Worm (Caenorhabditis elegans) whole organism, L4 larva: Measurements from ENCODE around the gene H05C05.2.

Experiments
- F37D6.2 ChIP-seq: sonication (generic microtip); optimal IDR thresholded peaks from 2 replicates; lab custom pipeline; 2016; ENCODE audit warnings: mild to moderate bottlenecking, missing genetic modification characterization, missing compliant biosample characterization
- F44E2.7 ChIP-seq: fragments of 200-800 bp; sonication (Bioruptor generic); IDR thresholded peaks from 2 replicates; pipeline ENCODE4 v2.1.2; 2022; ENCODE audit warnings: missing genetic modification characterization, missing compliant biosample characterization
- T20F7.1 ChIP-seq: fragments of 200-800 bp; sonication (Bioruptor generic); optimal IDR thresholded peaks from 2 replicates; lab custom pipeline; 2018; ENCODE audit warnings: mild to moderate bottlenecking, missing genetic modification characterization, missing compliant biosample characterization
- T26A8.4 ChIP-seq: fragments of 200-800 bp; sonication (Bioruptor generic); IDR thresholded peaks from 2 replicates; pipeline ENCODE4 v1.3.6; 2022; ENCODE audit warnings: missing genetic modification characterization, missing compliant biosample characterization
- Y5F2A.4 ChIP-seq: fragments of 200-800 bp; sonication (Bioruptor generic); optimal IDR thresholded peaks from 2 replicates; lab custom pipeline; 2018; ENCODE audit warnings: mild to moderate bottlenecking, missing genetic modification characterization, missing compliant biosample characterization
- ama-1 ChIP-seq: fragments of 150-350 bp; optimal IDR thresholded peaks from 2 replicates; lab custom pipeline; 2014; ENCODE audit warnings: inconsistent platforms, mixed read lengths
- ceh-28 ChIP-seq: fragments of 150-350 bp; optimal IDR thresholded peaks from 2 replicates; lab custom pipeline; 2014; ENCODE audit warnings: missing biosample characterization, missing genetic modification reagents, missing genetic modification characterization
- ceh-82 ChIP-seq: sonication (generic microtip); optimal IDR thresholded peaks from 2 replicates; lab custom pipeline; 2017; ENCODE audit warnings: missing biosample characterization, missing genetic modification characterization
- ces-1 ChIP-seq: fragments of 150-350 bp; sonication (generic microtip); optimal IDR thresholded peaks from 4 replicates; lab custom pipeline; 2014; ENCODE audit warnings: missing biosample characterization, missing genetic modification reagents, missing genetic modification characterization
- dmd-9 ChIP-seq: fragments of 200-800 bp; sonication (Bioruptor generic); IDR thresholded peaks from 2 replicates; pipeline ENCODE4 v1.3.6; 2022; ENCODE audit warnings: missing genetic modification reagents, missing genetic modification characterization, missing compliant biosample characterization
- hlh-11 ChIP-seq: fragments of 200-800 bp; sonication (Bioruptor generic); optimal IDR thresholded peaks from 2 replicates; lab custom pipeline; 2018; ENCODE audit warnings: mild to moderate bottlenecking, missing genetic modification characterization, missing compliant biosample characterization
- hlh-30 ChIP-seq: sonication (generic microtip); optimal IDR thresholded peaks from 2 replicates; lab custom pipeline; 2017; ENCODE audit warnings: antibody characterized with exemption, mild to moderate bottlenecking, missing genetic modification characterization, missing compliant biosample characterization; ENCODE audit not compliant: insufficient read depth
- lim-7 ChIP-seq: fragments of 200-800 bp; sonication (Bioruptor generic); IDR thresholded peaks from 2 replicates; pipeline ENCODE4 v1.3.6; 2022; ENCODE audit warnings: missing genetic modification characterization, missing compliant biosample characterization
- lin-13 ChIP-seq: fragments of 150-350 bp; optimal IDR thresholded peaks from 2 replicates; lab custom pipeline; 2014; ENCODE audit warnings: missing biosample characterization, missing genetic modification reagents, missing genetic modification characterization
- lin-38 ChIP-seq: fragments of 200-800 bp; sonication (Bioruptor generic); IDR thresholded peaks from 2 replicates; pipeline ENCODE4 v1.3.6; 2022; ENCODE audit warnings: missing genetic modification reagents, missing genetic modification characterization, missing compliant biosample characterization
- lin-39 ChIP-seq: fragments of 150-350 bp; optimal IDR thresholded peaks from 2 replicates; lab custom pipeline; 2014; ENCODE audit warnings: missing biosample characterization, missing genetic modification reagents, missing genetic modification characterization
- lir-3 ChIP-seq: sonication (generic microtip); optimal IDR thresholded peaks from 2 replicates; lab custom pipeline; 2016; ENCODE audit warnings: mild to moderate bottlenecking, missing genetic modification characterization, missing compliant biosample characterization
- madf-9 ChIP-seq: fragments of 200-800 bp; sonication (Bioruptor generic); conservative IDR thresholded peaks from 2 replicates; pipeline ENCODE4 v1.3.6; 2022; ENCODE audit warnings: missing genetic modification reagents, missing genetic modification characterization, missing compliant biosample characterization
- mep-1 ChIP-seq: fragments of 150-350 bp; sonication (generic microtip); optimal IDR thresholded peaks from 3 replicates; lab custom pipeline; 2014; ENCODE audit warnings: missing biosample characterization, missing genetic modification characterization
- mxl-3 ChIP-seq: fragments of 200-800 bp; sonication (Bioruptor generic); optimal IDR thresholded peaks from 2 replicates; lab custom pipeline; 2018; ENCODE audit warnings: mild to moderate bottlenecking, missing genetic modification characterization, missing compliant biosample characterization
- nhr-10 ChIP-seq: fragments of 150-350 bp; optimal IDR thresholded peaks from 2 replicates; lab custom pipeline; 2014; ENCODE audit warnings: missing biosample characterization, missing genetic modification characterization
- nhr-11 ChIP-seq: fragments of 150-350 bp; optimal IDR thresholded peaks from 2 replicates; lab custom pipeline; 2014; ENCODE audit warnings: missing biosample characterization, missing genetic modification characterization
- nhr-237 ChIP-seq: sonication (generic microtip); optimal IDR thresholded peaks from 2 replicates; lab custom pipeline; 2017; ENCODE audit warnings: missing biosample characterization, missing genetic modification characterization
- nhr-28 ChIP-seq: fragments of 150-350 bp; optimal IDR thresholded peaks from 2 replicates; lab custom pipeline; 2014; ENCODE audit warnings: missing biosample characterization, missing genetic modification characterization
- saeg-2 ChIP-seq: fragments of 200-800 bp; sonication (Bioruptor generic); IDR thresholded peaks from 2 replicates; pipeline ENCODE4 v1.3.6; 2022; ENCODE audit warnings: missing genetic modification reagents, missing genetic modification characterization, missing compliant biosample characterization
- sdz-12 ChIP-seq: fragments of 200-800 bp; sonication (Bioruptor generic); optimal IDR thresholded peaks from 2 replicates; lab custom pipeline; 2018; ENCODE audit warnings: mild to moderate bottlenecking, missing genetic modification characterization, missing compliant biosample characterization
- snpc-1.2 ChIP-seq: fragments of 200-800 bp; sonication (Bioruptor generic); IDR thresholded peaks from 2 replicates; pipeline ENCODE4 v1.3.6; 2022; ENCODE audit warnings: missing genetic modification reagents, missing genetic modification characterization, missing compliant biosample characterization
- snpc-4 ChIP-seq: fragments of 150-350 bp; optimal IDR thresholded peaks from 2 replicates; lab custom pipeline; 2014; ENCODE audit warnings: missing biosample characterization, missing genetic modification characterization
- unc-62 ChIP-seq, 3 experiments: fragments of 150-350 bp in 1 of 3; sonication (generic microtip); optimal IDR thresholded peaks in 2 of 3; peaks in 1 of 3; 1 replicate in 1 of 3; 2 replicates in 2 of 3; lab custom pipeline; 2014 to 2017; ENCODE audit warnings: missing biosample characterization in 3 of 3, missing genetic modification characterization in 3 of 3, missing genetic modification reagents in 3 of 3, missing genotype in 1 of 3
- zfp-3 ChIP-seq: fragments of 200-800 bp; sonication (Bioruptor generic); conservative IDR thresholded peaks from 2 replicates; pipeline ENCODE4 v1.3.6; 2022; ENCODE audit warnings: missing genetic modification reagents, missing genetic modification characterization, missing compliant biosample characterization

The H05C05.2 gene

DNA sequence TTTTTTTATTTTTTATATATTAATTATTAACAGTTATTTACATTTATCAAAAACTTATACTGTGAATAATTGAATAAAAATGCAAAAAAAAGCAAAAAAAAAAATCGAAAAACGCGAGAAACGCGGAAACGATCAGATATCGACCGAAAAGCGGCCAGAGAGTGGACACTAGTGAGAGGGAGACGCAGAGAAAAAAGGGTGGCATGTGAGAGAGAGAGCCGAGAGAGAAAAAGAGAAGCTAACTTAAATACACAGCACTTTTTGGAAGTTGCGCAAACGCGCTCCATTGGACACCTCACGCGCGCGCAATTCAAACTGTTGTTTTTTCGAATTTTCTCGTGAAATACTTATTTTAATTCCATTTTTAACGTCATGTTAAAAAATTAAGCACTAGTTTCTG lies 1.0 kb upstream of the H05C05.2 start (continued):
- TF ChIP-seq madf-9 (GFP tag; lab: Robert Waterston, UW) (peak; percentile 39; the same call in 1 of the 2 replicates), nhr-28 (peak; percentile 43), hlh-11 (peak; percentile 89), ces-1 (GFP tag; lab: Kevin White, UChicago) (no peak), nhr-11 (tag; lab: Kevin White, UChicago) (peak; percentile 35), lin-38 (peak; percentile 98), lir-3 (tag; lab: Kevin White, UChicago) (no peak), lim-7 (GFP tag; lab: Robert Waterston, UW) (no peak), ceh-82 (tag; lab: Kevin White, UChicago) (no peak), saeg-2 (0 out of 2 replicates have a peak, but pooled peaks have one; percentile 28), nhr-237 (tag; lab: Kevin White, UChicago) (no peak), lin-39 (tag; lab: Kevin White, UChicago) (no peak), dmd-9 (GFP tag; lab: Robert Waterston, UW) (no peak), mxl-3 (peak; percentile 31), snpc-1.2 (no peak), hlh-30 (tag; lab: Kevin White, UChicago) (peak; percentile 96), lin-13 (peak; percentile 80), nhr-10 (no peak), ama-1 (lab: Kevin White, UChicago) (no peak), zfp-3 (GFP tag; lab: Robert Waterston, UW) (no peak), mep-1 (tag; lab: Kevin White, UChicago) (peak; percentile 79), T26A8.4 (GFP tag; lab: Robert Waterston, UW) (peak; percentile 16; the same call in 1 of the 2 replicates), Y5F2A.4 (GFP tag; lab: Kevin White, UChicago) (no peak)

- TF ChIP-seq ceh-28 (tag; lab: Kevin White, UChicago) (peak; percentile 80), lin-38 (0 out of 2 replicates have a peak, but pooled peaks have one; percentile 8)
- TF ChIP-seq, all 104 proteins: peak for 2; not testable (repeated sequence) for 102
Observed at ce11 chrIII:2962878-2963540, 2.4 kb downstream of the H05C05.2 start.

DNA sequence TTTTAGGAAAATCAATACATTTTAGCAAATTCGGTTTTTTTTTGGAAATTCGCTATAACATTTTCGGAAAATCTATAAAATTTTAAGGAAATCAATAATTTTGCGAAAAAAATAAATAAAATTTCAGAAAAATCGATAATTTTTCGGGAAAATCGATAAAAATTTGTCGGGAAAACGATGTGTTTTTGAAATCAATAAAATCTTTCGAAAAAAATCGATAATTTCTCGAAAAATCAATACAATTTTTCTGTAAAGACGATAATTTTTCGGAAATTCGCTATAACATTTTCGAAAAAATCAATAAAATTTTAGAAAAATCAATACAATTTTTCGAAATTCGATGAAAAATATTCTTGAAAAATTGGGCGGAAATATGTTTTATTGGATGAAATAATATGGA lies 3.6 kb downstream of the H05C05.2 start:
- no peak for TF ChIP-seq lin-39 (tag; lab: Kevin White, UChicago)
- peak; percentile 70 for TF ChIP-seq ceh-28 (tag; lab: Kevin White, UChicago)
- peak in 1 of 2 experiments; percentile 22 for TF ChIP-seq unc-62 (GFP tag; optimal IDR thresholded peaks at IDR 0.05 in 1 of 2; lab: Kevin White, UChicago)
- TF ChIP-seq unc-62 (tag; optimal IDR thresholded peaks at IDR 0.05; lab: Kevin White, UChicago), result no peak

DNA sequence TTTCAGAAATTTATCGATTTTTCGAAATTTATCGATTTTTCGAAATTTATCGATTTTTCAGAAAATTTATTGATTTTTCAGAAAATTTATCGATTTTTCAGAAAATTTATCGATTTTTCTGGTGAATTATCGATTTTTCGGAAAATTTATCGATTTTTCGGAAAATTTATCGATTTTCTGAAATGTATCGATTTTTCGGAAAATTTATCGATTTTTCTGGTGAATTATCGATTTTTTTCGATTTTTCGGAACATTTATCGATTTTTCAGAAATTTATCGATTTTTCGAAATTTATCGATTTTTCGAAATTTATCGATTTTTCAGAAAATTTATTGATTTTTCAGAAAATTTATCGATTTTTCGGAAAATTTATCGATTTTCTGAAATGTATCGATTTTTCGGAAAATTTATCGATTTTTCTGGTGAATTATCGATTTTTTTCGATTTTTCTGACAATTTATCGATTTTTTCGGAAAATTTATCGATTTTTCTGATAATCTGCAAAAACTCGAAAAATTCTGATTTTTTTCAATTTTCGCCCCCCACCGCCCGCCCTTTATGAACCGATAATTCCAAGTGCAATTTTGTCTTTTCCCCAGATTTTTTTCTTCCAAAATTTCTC lies 4.6 kb downstream of the H05C05.2 start:
- peak; percentile 85 for TF ChIP-seq F44E2.7 (GFP tag; lab: Robert Waterston, UW)
- TF ChIP-seq ceh-28 (tag; lab: Kevin White, UChicago), result peak; percentile 98

DNA sequence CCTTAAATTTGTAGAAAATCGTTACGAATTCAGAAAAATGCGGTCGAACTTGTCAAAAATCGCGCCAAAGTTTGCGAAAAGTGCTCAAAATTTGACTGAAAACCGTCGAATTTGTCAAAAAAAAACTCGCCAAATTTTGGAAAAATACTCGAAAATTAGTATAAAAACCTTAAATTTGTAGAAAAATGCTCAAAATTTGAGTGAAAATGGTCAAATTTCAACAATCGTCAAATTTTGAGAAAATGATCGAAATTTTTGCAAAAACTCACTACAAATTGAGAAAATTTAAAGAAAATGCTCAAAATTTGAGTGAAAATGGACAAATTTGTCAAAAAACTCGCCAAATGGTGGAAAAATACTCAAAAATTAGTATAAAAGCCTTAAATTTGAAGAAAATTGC lies 13.0 kb downstream of the H05C05.2 start:
- TF ChIP-seq T20F7.1 (GFP tag; lab: Kevin White, UChicago) (no peak), lir-3 (tag; lab: Kevin White, UChicago) (no peak), unc-62 (GFP tag; optimal IDR thresholded peaks at IDR 0.05 in 1 of 2; lab: Kevin White, UChicago) (peak in 1 of 2 experiments; percentile 93), unc-62 (tag; optimal IDR thresholded peaks at IDR 0.05; lab: Kevin White, UChicago) (no peak), snpc-4 (no peak), sdz-12 (GFP tag; lab: Kevin White, UChicago) (no peak), F37D6.2 (tag; lab: Kevin White, UChicago) (no peak)
